Fruit fly (Drosophila melanogaster) whole organism, embryonic: ENCODE data around the gene Ac13E.
A peak's percentile ranks its signal among the peaks of the same experiment; 100 is the strongest.

Experiments used
- BEAF-32 ChIP-seq: fragments of 200-800 bp; sonication (Bioruptor generic); optimal IDR thresholded peaks from 3 replicates; lab custom pipeline; 2017; ENCODE audit warnings: missing biosample characterization, missing genetic modification characterization, mild to moderate bottlenecking, moderate library complexity, missing genetic modification reagents
- CG10366 ChIP-seq: fragments of 200-800 bp; sonication (Bioruptor generic); IDR thresholded peaks from 2 replicates; pipeline ENCODE4 v1.3.6; 2022; ENCODE audit warnings: missing biosample characterization, missing genetic modification characterization
- CG11456 ChIP-seq: fragments of 200-800 bp; sonication (Bioruptor generic); IDR thresholded peaks from 3 replicates; pipeline ENCODE4 v1.3.6; 2022; ENCODE audit warnings: missing biosample characterization, missing genetic modification characterization
- CG1233 ChIP-seq: fragments of 200-800 bp; sonication (Bioruptor generic); optimal IDR thresholded peaks from 4 replicates; lab custom pipeline; 2018; ENCODE audit warnings: missing biosample characterization, mild to moderate bottlenecking, missing genetic modification characterization
- CG17186 ChIP-seq: fragments of 200-800 bp; sonication (Bioruptor generic); optimal IDR thresholded peaks from 3 replicates; lab custom pipeline; 2017; ENCODE audit warnings: missing biosample characterization, missing genetic modification reagents, missing genetic modification characterization
- CG2120 ChIP-seq: fragments of 200-800 bp; sonication (Bioruptor generic); optimal IDR thresholded peaks from 3 replicates; lab custom pipeline; 2016; ENCODE audit warnings: missing biosample characterization, missing genetic modification characterization
- CG2875 ChIP-seq: fragments of 200-800 bp; sonication (Bioruptor generic); optimal IDR thresholded peaks from 2 replicates; lab custom pipeline; 2017; ENCODE audit warnings: missing biosample characterization, mild to moderate bottlenecking, missing genetic modification characterization, missing genetic modification reagents
- CG3065 ChIP-seq: fragments of 200-800 bp; sonication (Bioruptor generic); optimal IDR thresholded peaks from 2 replicates; lab custom pipeline; 2016; ENCODE audit warnings: missing biosample characterization, missing genetic modification characterization
- CG31224 ChIP-seq: fragments of 200-800 bp; sonication (Bioruptor generic); IDR thresholded peaks from 2 replicates; pipeline ENCODE4 v1.3.6; 2022; ENCODE audit warnings: missing biosample characterization, missing genetic modification characterization
- CG34422 ChIP-seq: fragments of 200-800 bp; sonication (Bioruptor generic); IDR thresholded peaks from 3 replicates; pipeline ENCODE4 v1.3.6; 2022; ENCODE audit warnings: missing biosample characterization, missing genetic modification characterization
- CG4328 ChIP-seq: fragments of 200-800 bp; sonication (Bioruptor generic); optimal IDR thresholded peaks from 3 replicates; lab custom pipeline; 2017; ENCODE audit warnings: missing biosample characterization, missing genetic modification reagents, missing genetic modification characterization
- CG4404 ChIP-seq: fragments of 200-800 bp; sonication (Bioruptor generic); IDR thresholded peaks from 2 replicates; pipeline ENCODE4 v1.3.6; 2022; ENCODE audit warnings: missing biosample characterization, missing genetic modification characterization
- CG6254 ChIP-seq: fragments of 200-800 bp; sonication (Bioruptor generic); optimal IDR thresholded peaks from 3 replicates; lab custom pipeline; 2017; ENCODE audit warnings: mild to moderate bottlenecking, missing biosample characterization, missing genetic modification reagents, missing genetic modification characterization
- CG6683 ChIP-seq: fragments of 200-800 bp; sonication (Bioruptor generic); optimal IDR thresholded peaks from 2 replicates; lab custom pipeline; 2017; ENCODE audit warnings: missing biosample characterization, mild to moderate bottlenecking, missing genetic modification characterization, missing genetic modification reagents
- CG7372 ChIP-seq: fragments of 200-800 bp; sonication (Bioruptor generic); IDR thresholded peaks from 2 replicates; pipeline ENCODE4 v1.3.6; 2022; ENCODE audit warnings: missing biosample characterization, missing genetic modification characterization
- CG7987 ChIP-seq: fragments of 200-800 bp; sonication (Bioruptor generic); optimal IDR thresholded peaks from 2 replicates; lab custom pipeline; 2018; ENCODE audit warnings: missing biosample characterization, mild to moderate bottlenecking, missing genetic modification characterization, moderate library complexity
- CG9817 ChIP-seq: fragments of 200-800 bp; sonication (Bioruptor generic); optimal IDR thresholded peaks from 2 replicates; lab custom pipeline; 2018; ENCODE audit warnings: missing biosample characterization, mild to moderate bottlenecking, missing genetic modification characterization, moderate library complexity
- CHES-1-like ChIP-seq: fragments of 200-800 bp; sonication (Bioruptor generic); optimal IDR thresholded peaks from 2 replicates; lab custom pipeline; 2016; ENCODE audit warnings: missing biosample characterization, missing genetic modification characterization
- E2f2 ChIP-seq: fragments of 200-800 bp; sonication (Bioruptor generic); IDR thresholded peaks from 2 replicates; pipeline ENCODE4 v1.3.6; 2022; ENCODE audit warnings: missing biosample characterization, missing genetic modification characterization
- Ets65A ChIP-seq: fragments of 200-800 bp; sonication (Bioruptor generic); peaks from one replicate; lab custom pipeline; 2016; ENCODE audit warnings: missing biosample characterization, missing genetic modification characterization
- Fer3 ChIP-seq: fragments of 200-800 bp; sonication (Bioruptor generic); optimal IDR thresholded peaks from 2 replicates; lab custom pipeline; 2018; ENCODE audit warnings: missing biosample characterization, mild to moderate bottlenecking, missing genetic modification characterization, moderate library complexity
- H15 ChIP-seq: fragments of 200-800 bp; sonication (Bioruptor generic); IDR thresholded peaks from 3 replicates; pipeline ENCODE4 v1.3.6; 2022; ENCODE audit warnings: missing biosample characterization, missing genetic modification characterization
- HLH54F ChIP-seq: fragments of 200-800 bp; sonication (Bioruptor generic); optimal IDR thresholded peaks from 3 replicates; lab custom pipeline; 2016; ENCODE audit warnings: missing biosample characterization, missing genetic modification characterization
- MESR4 ChIP-seq: fragments of 200-800 bp; sonication (Bioruptor generic); optimal IDR thresholded peaks from 2 replicates; lab custom pipeline; 2018; ENCODE audit warnings: missing biosample characterization, mild to moderate bottlenecking, missing genetic modification characterization, moderate library complexity
- Neu2 ChIP-seq: fragments of 200-800 bp; sonication (Bioruptor generic); optimal IDR thresholded peaks from 3 replicates; lab custom pipeline; 2016; ENCODE audit warnings: missing biosample characterization, missing genetic modification characterization, borderline replicate concordance
- Sry-β ChIP-seq: fragments of 200-800 bp; sonication (Bioruptor generic); optimal IDR thresholded peaks from 2 replicates; lab custom pipeline; 2018; ENCODE audit warnings: missing biosample characterization, mild to moderate bottlenecking, missing genetic modification characterization, moderate library complexity
- Sry-δ ChIP-seq: fragments of 200-800 bp; sonication (Bioruptor generic); optimal IDR thresholded peaks from 2 replicates; lab custom pipeline; 2016; ENCODE audit warnings: missing biosample characterization, missing genetic modification characterization
- Stat92E ChIP-seq, 3 experiments: fragments of >200 bp in 2 of 3; fragments of 200-800 bp in 1 of 3; sonication (Bioruptor generic) in 1 of 3; optimal IDR thresholded peaks; 2 replicates each; lab custom pipeline; 2017 to 2019; ENCODE audit warnings: missing biosample characterization in 3 of 3, missing genetic modification characterization in 3 of 3, mild to moderate bottlenecking in 1 of 3, moderate library complexity in 1 of 3
- Taf1 ChIP-seq: fragments of 200-800 bp; sonication (Bioruptor generic); IDR thresholded peaks from 2 replicates; pipeline ENCODE4 v1.3.6; 2022; ENCODE audit warnings: missing biosample characterization, missing genetic modification characterization
- az2 ChIP-seq: fragments of 200-800 bp; sonication (Bioruptor generic); optimal IDR thresholded peaks from 3 replicates; lab custom pipeline; 2016; ENCODE audit warnings: missing biosample characterization, missing genetic modification characterization
- br ChIP-seq: fragments of >200 bp; optimal IDR thresholded peaks from 2 replicates; lab custom pipeline; 2017
- cad ChIP-seq: fragments of >200 bp; optimal IDR thresholded peaks from 2 replicates; lab custom pipeline; 2017; ENCODE audit warnings: missing biosample characterization, missing genetic modification characterization
- chm ChIP-seq: fragments of 200-800 bp; sonication (Bioruptor generic); IDR thresholded peaks from 2 replicates; pipeline ENCODE4 v1.3.6; 2022; ENCODE audit warnings: missing biosample characterization, missing genetic modification characterization
- crol ChIP-seq: fragments of 200-800 bp; sonication (Bioruptor generic); IDR thresholded peaks from 2 replicates; pipeline ENCODE4 v1.3.6; 2022; ENCODE audit warnings: missing biosample characterization, missing genetic modification characterization
- danr ChIP-seq: fragments of 200-800 bp; sonication (Bioruptor generic); IDR thresholded peaks from 2 replicates; pipeline ENCODE4 v1.3.6; 2022; ENCODE audit warnings: missing biosample characterization, missing genetic modification characterization
- disco-r ChIP-seq: fragments of 200-800 bp; sonication (Bioruptor generic); optimal IDR thresholded peaks from 2 replicates; lab custom pipeline; 2016; ENCODE audit warnings: missing biosample characterization, missing genetic modification characterization
- ewg ChIP-seq: fragments of 200-800 bp; sonication (Bioruptor generic); optimal IDR thresholded peaks from 3 replicates; lab custom pipeline; 2017; ENCODE audit warnings: mild to moderate bottlenecking, missing biosample characterization, missing genetic modification reagents, missing genetic modification characterization
- fd3F ChIP-seq: fragments of 200-800 bp; sonication (Bioruptor generic); optimal IDR thresholded peaks from 2 replicates; lab custom pipeline; 2018; ENCODE audit warnings: missing biosample characterization, mild to moderate bottlenecking, missing genetic modification characterization, moderate library complexity
- gce ChIP-seq: fragments of 200-800 bp; sonication (Bioruptor generic); IDR thresholded peaks from 3 replicates; pipeline ENCODE4 v1.3.6; 2022; ENCODE audit warnings: missing biosample characterization, missing genetic modification characterization
- jigr1 ChIP-seq: fragments of 200-800 bp; sonication (Bioruptor generic); IDR thresholded peaks from 3 replicates; pipeline ENCODE4 v1.3.6; 2022; ENCODE audit warnings: missing biosample characterization, missing genetic modification characterization
- kah ChIP-seq: fragments of 200-800 bp; sonication (Bioruptor generic); optimal IDR thresholded peaks from 2 replicates; lab custom pipeline; 2018; ENCODE audit warnings: missing biosample characterization, mild to moderate bottlenecking, missing genetic modification characterization
- peb ChIP-seq: fragments of 200-800 bp; sonication (Bioruptor generic); IDR thresholded peaks from 2 replicates; pipeline ENCODE4 v1.3.6; 2022; ENCODE audit warnings: missing biosample characterization, missing genetic modification characterization
- pho ChIP-seq: fragments of 200-800 bp; sonication (Bioruptor generic); optimal IDR thresholded peaks from 2 replicates; lab custom pipeline; 2016; ENCODE audit warnings: missing biosample characterization, missing genetic modification characterization
- rib ChIP-seq: fragments of 200-800 bp; sonication (Bioruptor generic); IDR thresholded peaks from 2 replicates; pipeline ENCODE4 v1.3.6; 2022; ENCODE audit warnings: missing biosample characterization, missing genetic modification characterization
- shn ChIP-seq: fragments of 200-800 bp; sonication (Bioruptor generic); optimal IDR thresholded peaks from 3 replicates; lab custom pipeline; 2016; ENCODE audit warnings: missing biosample characterization, missing genetic modification characterization
- slou ChIP-seq: fragments of 200-800 bp; sonication (Bioruptor generic); optimal IDR thresholded peaks from 3 replicates; lab custom pipeline; 2016; ENCODE audit warnings: missing biosample characterization, missing genetic modification characterization
- tap ChIP-seq: fragments of 200-800 bp; optimal IDR thresholded peaks from 3 replicates; lab custom pipeline; 2019; ENCODE audit warnings: missing biosample characterization, mild to moderate bottlenecking, missing genetic modification characterization, moderate library complexity
- twi ChIP-seq: fragments of 200-800 bp; optimal IDR thresholded peaks from 2 replicates; lab custom pipeline; 2019; ENCODE audit warnings: missing biosample characterization, mild to moderate bottlenecking, missing genetic modification characterization, moderate library complexity
- zf30C ChIP-seq: fragments of 200-800 bp; sonication (Bioruptor generic); optimal IDR thresholded peaks from 3 replicates; lab custom pipeline; 2018; ENCODE audit warnings: missing biosample characterization, mild to moderate bottlenecking, missing genetic modification characterization
- zfh1 ChIP-seq: fragments of 200-800 bp; sonication (Bioruptor generic); IDR thresholded peaks from 3 replicates; pipeline ENCODE4 v1.3.6; 2022; ENCODE audit warnings: missing biosample characterization, missing genetic modification characterization

Ac13E gene

DNA sequence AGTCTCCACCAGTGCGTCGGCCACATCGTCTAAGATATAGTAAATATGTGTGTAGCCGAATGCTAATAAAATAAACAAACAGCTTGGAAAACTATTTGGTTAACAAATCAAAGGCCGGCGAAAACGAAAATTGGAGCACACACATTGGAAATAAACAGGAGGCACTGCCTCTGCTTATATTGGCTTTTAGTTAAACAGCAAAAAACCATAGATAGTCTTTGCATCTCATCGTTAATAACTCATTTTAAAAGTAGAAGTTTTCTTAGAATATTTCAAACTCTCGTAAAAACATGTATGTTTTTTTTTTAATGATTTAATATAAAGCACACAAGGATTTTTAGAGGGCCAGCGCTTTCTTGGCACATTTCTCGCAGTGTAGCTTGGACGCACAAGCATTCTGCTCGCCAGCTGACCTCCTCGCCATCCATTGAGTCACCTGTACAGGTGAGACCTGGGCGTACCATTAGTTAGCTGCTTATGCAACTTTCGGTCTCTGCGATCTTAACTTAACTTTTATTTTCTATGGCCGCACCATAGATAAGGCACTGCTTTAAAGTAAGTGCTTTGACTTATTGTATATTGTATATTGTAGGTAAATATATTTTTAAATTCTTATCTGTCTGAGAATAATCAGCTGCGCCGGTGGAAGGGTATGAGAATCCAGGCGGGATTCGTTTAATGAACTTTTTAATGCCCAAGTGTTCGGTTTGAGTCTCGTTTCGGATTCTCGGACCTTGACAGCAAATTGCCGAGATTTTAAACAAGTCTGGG, 37.8 kb upstream of the Ac13E start (continued):
- no peak for TF ChIP-seq BEAF-32 (GFP tag; lab: Kevin White, UChicago)
- TF ChIP-seq zf30C (GFP tag; lab: Kevin White, UChicago), result peak; percentile 30
- no peak for TF ChIP-seq gce (GFP tag; lab: Robert Waterston, UW)
- TF ChIP-seq CG3065 (GFP tag; lab: Kevin White, UChicago), result no peak
- TF ChIP-seq danr (GFP tag; lab: Robert Waterston, UW), result no peak
- TF ChIP-seq tap (tag; lab: Kevin White, UChicago), result no peak
- TF ChIP-seq az2 (GFP tag; lab: Kevin White, UChicago), result peak; percentile 51
- TF ChIP-seq CG6254 (GFP tag; lab: Kevin White, UChicago), result peak; percentile 16
- TF ChIP-seq Taf1 (GFP tag; lab: Robert Waterston, UW), result no peak
- no peak for TF ChIP-seq Stat92E (GFP tag; optimal IDR thresholded peaks at IDR 0.05; lab: Kevin White, UChicago)
- TF ChIP-seq CG31224 (GFP tag; lab: Robert Waterston, UW), result peak; percentile 72
- 0 out of 3 replicates have a peak, but pooled peaks have one; percentile 38 for TF ChIP-seq zfh1 (GFP tag; lab: Robert Waterston, UW)
- TF ChIP-seq br (lab: Kevin White, UChicago), result no peak
- no peak; the same call in 1 of the 2 replicates for TF ChIP-seq CG10366 (GFP tag; lab: Robert Waterston, UW)
- TF ChIP-seq crol (GFP tag; lab: Robert Waterston, UW), result no peak
- TF ChIP-seq Ets65A (GFP tag; lab: Kevin White, UChicago), result no peak
- TF ChIP-seq CG6683 (GFP tag; lab: Kevin White, UChicago), result no peak
- peak; percentile 49 for TF ChIP-seq CG2875 (GFP tag; lab: Kevin White, UChicago)
- 0 out of 3 replicates have a peak, but pooled peaks have one; percentile 8 for TF ChIP-seq H15 (GFP tag; lab: Robert Waterston, UW)
- no peak for TF ChIP-seq CG4404
- TF ChIP-seq E2f2 (GFP tag; lab: Robert Waterston, UW), result peak; percentile 32; the same call in 1 of the 2 replicates
- TF ChIP-seq disco-r (GFP tag; lab: Kevin White, UChicago), result no peak
- TF ChIP-seq jigr1 (GFP tag; lab: Robert Waterston, UW), result no peak
- TF ChIP-seq shn (GFP tag; lab: Kevin White, UChicago), result no peak
- TF ChIP-seq CG17186, result no peak
- TF ChIP-seq chm (GFP tag; lab: Robert Waterston, UW), result no peak
- no peak for TF ChIP-seq Sry-β
- TF ChIP-seq twi (tag; lab: Kevin White, UChicago), result no peak
- TF ChIP-seq Fer3 (tag; lab: Kevin White, UChicago), result peak; percentile 29
- peak; percentile 13 for TF ChIP-seq CHES-1-like
- no peak for TF ChIP-seq HLH54F (GFP tag; lab: Kevin White, UChicago)
- TF ChIP-seq CG11456, result peak; percentile 49; the same call in 1 of the 3 replicates
- TF ChIP-seq Neu2, result no peak
- TF ChIP-seq Sry-δ, result no peak
- no peak for TF ChIP-seq slou
- no peak; the same call in 1 of the 2 replicates for TF ChIP-seq rib (GFP tag; lab: Robert Waterston, UW)
- no peak for TF ChIP-seq CG1233 (GFP tag; lab: Kevin White, UChicago)
- TF ChIP-seq MESR4 (GFP tag; lab: Kevin White, UChicago), result no peak
- no peak for TF ChIP-seq peb
- no peak for TF ChIP-seq fd3F
- TF ChIP-seq ewg (GFP tag; lab: Kevin White, UChicago), result peak; percentile 20
- no peak for TF ChIP-seq CG7987 (GFP tag; lab: Kevin White, UChicago)
- no peak for TF ChIP-seq CG4328
- TF ChIP-seq pho (GFP tag; lab: Kevin White, UChicago), result peak; percentile 40
- TF ChIP-seq kah (GFP tag; lab: Kevin White, UChicago), result no peak
- TF ChIP-seq CG7372, result no peak
- TF ChIP-seq cad (GFP tag; lab: Kevin White, UChicago), result no peak
- peak; percentile 54 for TF ChIP-seq CG2120 (GFP tag; lab: Kevin White, UChicago)
- peak; percentile 37 for TF ChIP-seq CG9817
- 0 out of 3 replicates have a peak, but pooled peaks have one; percentile 37 for TF ChIP-seq CG34422
